Fruit fly (Drosophila melanogaster) whole organism, embryonic: Measurements from ENCODE around the gene CG9316.
A peak's percentile ranks its signal among the peaks of the same experiment; 100 is the strongest.

ENCODE experiments used
- Awh ChIP-seq: fragments of 200-800 bp; sonication (Bioruptor generic); IDR thresholded peaks from 2 replicates; pipeline ENCODE4, ENCODE4 v1.3.6; 2022; ENCODE audit warnings: missing biosample characterization, missing genetic modification characterization
- CG10209 ChIP-seq: fragments of 200-800 bp; sonication (Bioruptor generic); optimal IDR thresholded peaks from 3 replicates; lab custom pipeline; 2017; ENCODE audit warnings: missing biosample characterization, mild to moderate bottlenecking, missing genetic modification characterization, missing genetic modification reagents
- CG11093 ChIP-seq: fragments of 200-800 bp; sonication (Bioruptor generic); IDR thresholded peaks from 3 replicates; pipeline ENCODE4 v1.3.6; 2022; ENCODE audit warnings: missing biosample characterization, missing genetic modification characterization
- CG12391 ChIP-seq: fragments of 200-800 bp; sonication (Bioruptor generic); optimal IDR thresholded peaks from 3 replicates; lab custom pipeline; 2018; ENCODE audit warnings: missing biosample characterization, mild to moderate bottlenecking, missing genetic modification characterization, moderate library complexity
- CG12659 ChIP-seq: fragments of 200-800 bp; sonication (Bioruptor generic); optimal IDR thresholded peaks from 3 replicates; lab custom pipeline; 2017; ENCODE audit warnings: mild to moderate bottlenecking, missing biosample characterization, missing genetic modification reagents, missing genetic modification characterization
- CG12942 ChIP-seq: fragments of 200-800 bp; sonication (Bioruptor generic); optimal IDR thresholded peaks from 3 replicates; lab custom pipeline; 2016; ENCODE audit warnings: missing biosample characterization, missing genetic modification characterization
- CG13296 ChIP-seq: fragments of 200-800 bp; sonication (Bioruptor generic); optimal IDR thresholded peaks from 3 replicates; lab custom pipeline; 2018; ENCODE audit warnings: missing biosample characterization, mild to moderate bottlenecking, missing genetic modification characterization
- CG14860 ChIP-seq: fragments of 200-800 bp; sonication (Bioruptor generic); IDR thresholded peaks from 3 replicates; pipeline ENCODE4 v1.3.6; 2022; ENCODE audit warnings: missing biosample characterization, missing genetic modification characterization; ENCODE audit not compliant: partially characterized antibody
- CG15601 ChIP-seq: fragments of 200-800 bp; sonication (Bioruptor generic); optimal IDR thresholded peaks from 3 replicates; lab custom pipeline; 2019; ENCODE audit warnings: missing biosample characterization, mild to moderate bottlenecking, missing genetic modification characterization, moderate library complexity
- CG1647 ChIP-seq: fragments of 200-800 bp; sonication (Bioruptor generic); optimal IDR thresholded peaks from 3 replicates; lab custom pipeline; 2016; ENCODE audit warnings: missing biosample characterization, missing genetic modification characterization
- CG16815 ChIP-seq: fragments of 200-800 bp; sonication (Bioruptor generic); optimal IDR thresholded peaks from 3 replicates; lab custom pipeline; 2017; ENCODE audit warnings: missing biosample characterization, mild to moderate bottlenecking, missing genetic modification characterization
- CG2120 ChIP-seq: fragments of 200-800 bp; sonication (Bioruptor generic); optimal IDR thresholded peaks from 3 replicates; lab custom pipeline; 2016; ENCODE audit warnings: missing biosample characterization, missing genetic modification characterization
- CG2889 ChIP-seq: fragments of 200-800 bp; sonication (Bioruptor generic); IDR thresholded peaks from 3 replicates; pipeline ENCODE4 v1.3.6; 2022; ENCODE audit warnings: missing biosample characterization, missing genetic modification characterization
- CG31388 ChIP-seq: fragments of 200-800 bp; sonication (Bioruptor generic); optimal IDR thresholded peaks from 2 replicates; lab custom pipeline; 2016; ENCODE audit warnings: missing biosample characterization, missing genetic modification characterization
- CG32532 ChIP-seq: fragments of 200-800 bp; sonication (Bioruptor generic); IDR thresholded peaks from 2 replicates; pipeline ENCODE4 v1.3.6; 2022; ENCODE audit warnings: missing biosample characterization, missing genetic modification characterization
- CG34422 ChIP-seq: fragments of 200-800 bp; sonication (Bioruptor generic); IDR thresholded peaks from 3 replicates; pipeline ENCODE4 v1.3.6; 2022; ENCODE audit warnings: missing biosample characterization, missing genetic modification characterization
- CG43689 ChIP-seq: fragments of 200-800 bp; sonication (Bioruptor generic); IDR thresholded peaks from 2 replicates; pipeline ENCODE4 v1.3.6; 2022; ENCODE audit warnings: missing biosample characterization, missing genetic modification characterization
- CG4424 ChIP-seq: fragments of 200-800 bp; sonication (Bioruptor generic); optimal IDR thresholded peaks from 3 replicates; lab custom pipeline; 2016; ENCODE audit warnings: missing biosample characterization, missing genetic modification characterization
- CG5953 ChIP-seq: fragments of 200-800 bp; sonication (Bioruptor generic); IDR thresholded peaks from 2 replicates; pipeline ENCODE4 v1.3.6; 2022; ENCODE audit warnings: missing biosample characterization, missing genetic modification characterization
- CG6791 ChIP-seq: fragments of 200-800 bp; sonication (Bioruptor generic); IDR thresholded peaks from 3 replicates; pipeline ENCODE4 v1.3.6; 2022; ENCODE audit warnings: missing biosample characterization, missing genetic modification characterization; ENCODE audit not compliant: partially characterized antibody
- Chrac-16 ChIP-seq: fragments of 200-800 bp; sonication (Bioruptor generic); optimal IDR thresholded peaks from 3 replicates; lab custom pipeline; 2016; ENCODE audit warnings: missing biosample characterization, missing genetic modification characterization
- D ChIP-seq, 2 experiments: fragments of 200-800 bp in 1 of 2; fragments of >200 bp in 1 of 2; sonication (Bioruptor generic) in 1 of 2; optimal IDR thresholded peaks; 2 replicates in 1 of 2; 3 replicates in 1 of 2; lab custom pipeline; 2017; ENCODE audit warnings: mild to moderate bottlenecking in 1 of 2, missing biosample characterization in 1 of 2, missing genetic modification characterization in 1 of 2, missing genetic modification reagents in 1 of 2
- D19B ChIP-seq: fragments of 200-800 bp; sonication (Bioruptor generic); optimal IDR thresholded peaks from 2 replicates; lab custom pipeline; 2017; ENCODE audit warnings: missing biosample characterization, mild to moderate bottlenecking, missing genetic modification characterization
- Dek ChIP-seq: fragments of 200-800 bp; sonication (Bioruptor generic); optimal IDR thresholded peaks from 3 replicates; lab custom pipeline; 2019; ENCODE audit warnings: missing biosample characterization, mild to moderate bottlenecking, missing genetic modification characterization, moderate library complexity
- Drgx ChIP-seq: fragments of 200-800 bp; sonication (Bioruptor generic); IDR thresholded peaks from 2 replicates; pipeline ENCODE4 v1.3.6; 2022; ENCODE audit warnings: missing biosample characterization, missing genetic modification characterization
- E2f1 ChIP-seq: fragments of 200-800 bp; sonication (Bioruptor generic); IDR thresholded peaks from 2 replicates; pipeline ENCODE4 v1.3.6; 2022; ENCODE audit warnings: missing biosample characterization, missing genetic modification characterization
- Ets97D ChIP-seq: fragments of 200-800 bp; sonication (Bioruptor generic); optimal IDR thresholded peaks from 3 replicates; lab custom pipeline; 2016; ENCODE audit warnings: missing biosample characterization, missing genetic modification characterization
- Hmr ChIP-seq: fragments of 200-800 bp; sonication (Bioruptor generic); optimal IDR thresholded peaks from 3 replicates; lab custom pipeline; 2017; ENCODE audit warnings: mild to moderate bottlenecking, missing biosample characterization, missing genetic modification reagents, missing genetic modification characterization
- Mes4 ChIP-seq: fragments of 200-800 bp; sonication (Bioruptor generic); optimal IDR thresholded peaks from 2 replicates; lab custom pipeline; 2016; ENCODE audit warnings: missing biosample characterization, missing genetic modification characterization
- Myb ChIP-seq: fragments of 200-800 bp; sonication (Bioruptor generic); optimal IDR thresholded peaks from 2 replicates; lab custom pipeline; 2016; ENCODE audit warnings: missing biosample characterization, missing genetic modification characterization
- Spps ChIP-seq: fragments of 200-800 bp; sonication (Bioruptor generic); optimal IDR thresholded peaks from 2 replicates; lab custom pipeline; 2018; ENCODE audit warnings: missing biosample characterization, mild to moderate bottlenecking, missing genetic modification characterization
- chif ChIP-seq, 2 experiments: fragments of 200-800 bp; sonication (Bioruptor generic); optimal IDR thresholded peaks; 3 replicates each; lab custom pipeline; 2016; ENCODE audit warnings: missing biosample characterization in 2 of 2, missing genetic modification characterization in 2 of 2
- dmrt11E ChIP-seq: fragments of 200-800 bp; sonication (Bioruptor generic); optimal IDR thresholded peaks from 3 replicates; lab custom pipeline; 2018; ENCODE audit warnings: missing biosample characterization, mild to moderate bottlenecking, missing genetic modification characterization, moderate library complexity
- ewg ChIP-seq: fragments of 200-800 bp; sonication (Bioruptor generic); optimal IDR thresholded peaks from 3 replicates; lab custom pipeline; 2017; ENCODE audit warnings: mild to moderate bottlenecking, missing biosample characterization, missing genetic modification reagents, missing genetic modification characterization
- fd102C ChIP-seq: fragments of 200-800 bp; sonication (Bioruptor generic); optimal IDR thresholded peaks from 2 replicates; lab custom pipeline; 2018; ENCODE audit warnings: missing biosample characterization, mild to moderate bottlenecking, missing genetic modification characterization, moderate library complexity
- gcm2 ChIP-seq: fragments of 200-800 bp; sonication (Bioruptor generic); optimal IDR thresholded peaks from 2 replicates; lab custom pipeline; 2016; ENCODE audit warnings: missing biosample characterization, missing genetic modification characterization
- gro ChIP-seq: fragments of 200-800 bp; sonication (Bioruptor generic); optimal IDR thresholded peaks from 2 replicates; lab custom pipeline; 2016; ENCODE audit warnings: missing biosample characterization, missing genetic modification characterization
- her ChIP-seq: fragments of 200-800 bp; sonication (Bioruptor generic); optimal IDR thresholded peaks from 2 replicates; lab custom pipeline; 2016; ENCODE audit warnings: missing biosample characterization, missing genetic modification characterization
- inv ChIP-seq: fragments of 200-800 bp; sonication (Bioruptor generic); IDR thresholded peaks from 2 replicates; pipeline ENCODE4 v1.3.6; 2022; ENCODE audit warnings: missing biosample characterization, missing genetic modification characterization; ENCODE audit not compliant: partially characterized antibody
- jigr1 ChIP-seq: fragments of 200-800 bp; sonication (Bioruptor generic); IDR thresholded peaks from 3 replicates; pipeline ENCODE4 v1.3.6; 2022; ENCODE audit warnings: missing biosample characterization, missing genetic modification characterization
- jumu ChIP-seq: fragments of 200-800 bp; sonication (Bioruptor generic); optimal IDR thresholded peaks from 3 replicates; lab custom pipeline; 2016; ENCODE audit warnings: missing biosample characterization, missing genetic modification characterization
- nau ChIP-seq: fragments of 200-800 bp; sonication (Bioruptor generic); optimal IDR thresholded peaks from 3 replicates; lab custom pipeline; 2017; ENCODE audit warnings: missing biosample characterization, mild to moderate bottlenecking, missing genetic modification characterization, missing genetic modification reagents
- peb ChIP-seq: fragments of 200-800 bp; sonication (Bioruptor generic); IDR thresholded peaks from 2 replicates; pipeline ENCODE4 v1.3.6; 2022; ENCODE audit warnings: missing biosample characterization, missing genetic modification characterization
- row ChIP-seq: fragments of 200-800 bp; sonication (Bioruptor generic); IDR thresholded peaks from 3 replicates; pipeline ENCODE4 v1.3.6; 2022; ENCODE audit warnings: missing biosample characterization, missing genetic modification characterization
- sd ChIP-seq: fragments of 200-800 bp; sonication (Bioruptor generic); optimal IDR thresholded peaks from 3 replicates; lab custom pipeline; 2018; ENCODE audit warnings: missing biosample characterization, mild to moderate bottlenecking, missing genetic modification characterization, moderate library complexity
- sens ChIP-seq: fragments of 200-800 bp; sonication (Bioruptor generic); peaks from one replicate; lab custom pipeline; 2016; ENCODE audit warnings: missing biosample characterization, missing genetic modification characterization
- sens-2 ChIP-seq: fragments of 200-800 bp; sonication (Bioruptor generic); IDR thresholded peaks from 2 replicates; pipeline ENCODE4 v1.3.6; 2022; ENCODE audit warnings: missing biosample characterization, missing genetic modification characterization
- sima ChIP-seq: fragments of 200-800 bp; sonication (Bioruptor generic); optimal IDR thresholded peaks from 2 replicates; lab custom pipeline; 2016; ENCODE audit warnings: missing biosample characterization, missing genetic modification characterization
- sob ChIP-seq: fragments of 200-800 bp; sonication (Bioruptor generic); IDR thresholded peaks from 2 replicates; pipeline ENCODE4 v1.3.6; 2022; ENCODE audit warnings: missing biosample characterization, missing genetic modification characterization
- wek ChIP-seq: fragments of 200-800 bp; sonication (Bioruptor generic); optimal IDR thresholded peaks from 3 replicates; lab custom pipeline; 2018; ENCODE audit warnings: missing biosample characterization, mild to moderate bottlenecking, missing genetic modification characterization, moderate library complexity

Gene CG9316

DNA sequence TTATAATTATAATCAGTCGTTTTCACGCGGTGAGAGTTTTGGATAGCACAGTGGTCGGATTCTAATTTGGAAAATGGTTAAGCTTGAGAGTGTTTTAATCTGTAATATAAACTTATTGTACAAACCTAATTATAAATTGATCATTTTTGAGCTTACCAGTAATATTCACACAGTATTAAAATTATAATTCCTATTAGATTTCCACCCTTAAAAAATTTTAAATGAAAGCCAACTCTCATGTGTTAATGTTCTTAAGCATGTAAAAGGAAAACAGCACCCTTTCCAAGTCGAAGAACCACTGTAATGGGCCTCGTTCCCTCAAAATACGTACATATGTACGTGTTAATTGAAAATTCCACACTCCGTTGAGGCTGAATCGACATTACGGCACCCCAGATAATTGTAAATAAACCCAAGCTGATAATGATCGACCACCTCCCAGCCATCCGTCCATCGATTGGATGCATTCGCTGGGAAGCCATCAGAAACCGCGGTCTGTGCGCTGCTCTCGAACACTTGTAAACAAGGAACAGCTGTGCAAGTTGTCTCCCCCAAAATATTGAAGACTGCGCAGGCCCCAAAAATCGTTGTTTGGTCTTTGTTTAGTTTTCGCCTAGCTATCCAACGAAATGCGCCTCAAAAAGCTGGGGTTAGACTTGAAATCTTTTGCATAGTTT lies 33.6 kb upstream of the CG9316 start (continued):
- TF ChIP-seq CG2889 (no peak), sob (GFP tag; lab: Robert Waterston, UW) (no peak), CG32532 (peak; percentile 62), CG11093 (GFP tag; lab: Robert Waterston, UW) (0 out of 3 replicates have a peak, but pooled peaks have one; percentile 35), CG13296 (GFP tag; lab: Kevin White, UChicago) (peak; percentile 19), Spps (tag; lab: Kevin White, UChicago) (no peak), jumu (GFP tag; lab: Kevin White, UChicago) (no peak), row (GFP tag; lab: Robert Waterston, UW) (peak; percentile 68), Ets97D (GFP tag; lab: Kevin White, UChicago) (no peak), Myb (no peak), CG34422 (GFP tag; lab: Robert Waterston, UW) (no peak), CG12391 (tag; lab: Kevin White, UChicago) (peak; percentile 63), Awh (GFP tag; lab: Robert Waterston, UW) (no peak), gro (GFP tag; lab: Kevin White, UChicago) (no peak), D (optimal IDR thresholded peaks at IDR 0.05; lab: Kevin White, UChicago) (no peak), D (GFP tag; optimal IDR thresholded peaks at IDR 0.05; lab: Kevin White, UChicago) (peak; percentile 35), sens-2 (no peak), dmrt11E (peak; percentile 38), CG2120 (GFP tag; lab: Kevin White, UChicago) (peak; percentile 51), Mes4 (GFP tag; lab: Kevin White, UChicago) (no peak), D19B (no peak), CG43689 (no peak), Chrac-16 (GFP tag; lab: Kevin White, UChicago) (no peak), Dek (peak; percentile 43), sd (tag; lab: Kevin White, UChicago) (no peak), ewg (peak; percentile 65), E2f1 (GFP tag; lab: Robert Waterston, UW) (0 out of 2 replicates have a peak, but pooled peaks have one; percentile 8), peb (GFP tag; lab: Robert Waterston, UW) (no peak), CG16815 (GFP tag; lab: Kevin White, UChicago) (peak; percentile 31), CG12942 (GFP tag; lab: Kevin White, UChicago) (no peak), Drgx (GFP tag; lab: Robert Waterston, UW) (0 out of 2 replicates have a peak, but pooled peaks have one; percentile 21), jigr1 (GFP tag; lab: Robert Waterston, UW) (0 out of 3 replicates have a peak, but pooled peaks have one; percentile 25), CG1647 (GFP tag; lab: Kevin White, UChicago) (no peak), chif (GFP tag; optimal IDR thresholded peaks at IDR 0.05; lab: Kevin White, UChicago) (no peak), CG12659 (GFP tag; lab: Kevin White, UChicago) (peak; percentile 21), CG6791 (GFP tag; lab: Robert Waterston, UW) (no peak), CG14860 (GFP tag; lab: Robert Waterston, UW) (no peak), fd102C (no peak), Hmr (GFP tag; lab: Kevin White, UChicago) (peak; percentile 51), her (GFP tag; lab: Kevin White, UChicago) (no peak), inv (GFP tag; lab: Robert Waterston, UW) (no peak), nau (GFP tag; lab: Kevin White, UChicago) (peak; percentile 8), CG5953 (GFP tag; lab: Robert Waterston, UW) (no peak), CG31388 (GFP tag; lab: Kevin White, UChicago) (no peak), CG10209 (GFP tag; lab: Kevin White, UChicago) (peak; percentile 38), gcm2 (GFP tag; lab: Kevin White, UChicago) (no peak), CG4424 (GFP tag; lab: Kevin White, UChicago) (peak; percentile 40), CG15601 (tag; lab: Kevin White, UChicago) (peak; percentile 23), sima (GFP tag; lab: Kevin White, UChicago) (no peak), sens (GFP tag; lab: Kevin White, UChicago) (peak; percentile 72), wek (GFP tag; lab: Kevin White, UChicago) (no peak)
